Fruit fly (Drosophila melanogaster) S2 (cell line): ENCODE measurements around the gene E5.

Experiments used
- CG8478 ChIP-seq: fragments of >200 bp; optimal IDR thresholded peaks from 2 replicates; lab custom pipeline; 2018
- CTCF ChIP-seq, 2 experiments: fragments of >200 bp; optimal IDR thresholded peaks; 2 replicates each; lab custom pipeline; 2018

DNA sequence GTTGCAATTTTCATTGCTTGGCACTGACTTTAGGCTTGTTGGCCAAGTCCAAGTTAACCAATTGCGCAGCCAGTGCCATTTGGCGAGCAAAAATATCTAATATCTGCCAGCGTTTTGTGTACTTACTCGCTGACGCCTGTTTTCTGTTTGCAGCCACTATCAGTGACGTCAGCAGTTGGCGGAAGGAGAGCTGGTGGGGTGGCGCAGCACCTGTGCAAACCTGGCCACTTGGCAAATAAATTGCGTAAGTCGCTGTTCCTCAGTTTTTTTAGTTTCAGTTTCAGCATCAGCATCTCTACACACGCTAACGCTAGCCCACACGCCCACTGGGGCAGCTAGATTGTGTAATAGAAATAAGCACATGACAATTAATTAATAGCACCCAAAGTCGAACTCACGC lies 55.7 kb downstream of the E5 start:
- TF ChIP-seq CG8478 (lab: Kevin White, UChicago) (no peak), CTCF (optimal IDR thresholded peaks at IDR 0.05; lab: Kevin White, UChicago) (no peak)
